Worm (Caenorhabditis elegans) whole organism, young adult: ENCODE data around the gene cha-1.

Experiments used
- B0035.1 ChIP-seq: sonication (generic microtip); optimal IDR thresholded peaks from 2 replicates; lab custom pipeline; 2016; ENCODE audit warnings: missing genetic modification characterization, mild to moderate bottlenecking, missing compliant biosample characterization, missing genotype, missing genetic modification reagents
- D2030.7 ChIP-seq: fragments of 200-800 bp; sonication (Bioruptor generic); IDR thresholded peaks from 2 replicates; pipeline ENCODE4 v1.3.6; 2022; ENCODE audit warnings: missing genetic modification reagents, missing genetic modification characterization, missing compliant biosample characterization
- F10E7.11 ChIP-seq: sonication (generic microtip); optimal IDR thresholded peaks from 2 replicates; lab custom pipeline; 2017; ENCODE audit warnings: mild to moderate bottlenecking, missing genetic modification characterization, moderate library complexity, missing compliant biosample characterization
- F49E8.2 ChIP-seq: sonication (generic microtip); optimal IDR thresholded peaks from 3 replicates; lab custom pipeline; 2017; ENCODE audit warnings: missing genetic modification characterization, mild to moderate bottlenecking, missing compliant biosample characterization, antibody characterized with exemption, moderate library complexity; ENCODE audit not compliant: insufficient read depth
- F52B5.7 ChIP-seq: sonication (generic microtip); optimal IDR thresholded peaks from 2 replicates; lab custom pipeline; 2016; ENCODE audit warnings: mild to moderate bottlenecking, missing genetic modification characterization, missing compliant biosample characterization
- F57C9.4 ChIP-seq: sonication (generic microtip); optimal IDR thresholded peaks from 2 replicates; lab custom pipeline; 2017; ENCODE audit warnings: mild to moderate bottlenecking, missing genetic modification characterization, missing compliant biosample characterization
- Y53G8AR.9 ChIP-seq: fragments of 200-800 bp; sonication (Bioruptor generic); conservative IDR thresholded peaks from 2 replicates; pipeline ENCODE4 v1.3.6; 2022; ENCODE audit warnings: missing genetic modification reagents, missing genetic modification characterization, missing compliant biosample characterization
- Y79H2A.3 ChIP-seq: fragments of 200-800 bp; sonication (Bioruptor generic); conservative IDR thresholded peaks from 2 replicates; pipeline ENCODE4 v1.3.6; 2022; ENCODE audit warnings: missing genetic modification reagents, missing genetic modification characterization, missing compliant biosample characterization
- Y95B8A.8 ChIP-seq: fragments of 200-800 bp; sonication (Bioruptor generic); IDR thresholded peaks from 2 replicates; pipeline ENCODE4 v1.3.6; 2022; ENCODE audit warnings: missing genetic modification reagents, missing genetic modification characterization, missing compliant biosample characterization
- ZK185.1 ChIP-seq: sonication (generic microtip); optimal IDR thresholded peaks from 2 replicates; lab custom pipeline; 2016; ENCODE audit warnings: mild to moderate bottlenecking, missing genetic modification characterization, missing compliant biosample characterization; ENCODE audit not compliant: poor library complexity, severe bottlenecking
- akir-1 ChIP-seq: fragments of 200-800 bp; sonication (Bioruptor generic); optimal IDR thresholded peaks from 2 replicates; lab custom pipeline; 2018; ENCODE audit warnings: mild to moderate bottlenecking, missing genetic modification characterization, moderate library complexity, missing compliant biosample characterization
- aptf-2 ChIP-seq: fragments of 200-800 bp; sonication (Bioruptor generic); conservative IDR thresholded peaks from 2 replicates; pipeline ENCODE4 v1.3.6; 2022; ENCODE audit warnings: missing genetic modification reagents, missing genetic modification characterization, missing compliant biosample characterization
- attf-5 ChIP-seq: fragments of 200-800 bp; sonication (Bioruptor generic); optimal IDR thresholded peaks from 2 replicates; lab custom pipeline; 2018; ENCODE audit warnings: mild to moderate bottlenecking, missing genetic modification characterization, missing compliant biosample characterization
- cebp-1 ChIP-seq, 2 experiments: fragments of 200-800 bp in 1 of 2; sonication (Bioruptor generic) in 1 of 2; sonication (generic microtip) in 1 of 2; IDR thresholded peaks in 1 of 2; optimal IDR thresholded peaks in 1 of 2; 2 replicates each; pipeline versions ENCODE4 v1.3.6 to Lab custom; 2017 to 2022; ENCODE audit warnings: missing compliant biosample characterization in 2 of 2, missing genetic modification characterization in 2 of 2, mild to moderate bottlenecking in 1 of 2, missing genetic modification reagents in 1 of 2, moderate library complexity in 1 of 2
- ceh-40 ChIP-seq: fragments of 200-800 bp; sonication (Bioruptor generic); IDR thresholded peaks from 2 replicates; pipeline ENCODE4 v1.3.6; 2022; ENCODE audit warnings: missing genetic modification characterization, missing compliant biosample characterization
- dox-1 ChIP-seq: fragments of 200-800 bp; sonication (Bioruptor generic); IDR thresholded peaks from 2 replicates; pipeline ENCODE4 v1.3.6; 2022; ENCODE audit warnings: missing genetic modification reagents, missing genetic modification characterization, missing compliant biosample characterization
- dpl-1 ChIP-seq: fragments of 150-350 bp; optimal IDR thresholded peaks from 2 replicates; lab custom pipeline; 2014; ENCODE audit warnings: missing biosample characterization, missing genetic modification reagents, missing genetic modification characterization
- efl-1 ChIP-seq: fragments of 150-350 bp; optimal IDR thresholded peaks from 2 replicates; lab custom pipeline; 2014; ENCODE audit warnings: missing biosample characterization, missing genetic modification reagents, missing genetic modification characterization
- egrh-3 ChIP-seq: fragments of 200-800 bp; sonication (Bioruptor generic); IDR thresholded peaks from 2 replicates; pipeline ENCODE4 v1.3.6; 2022; ENCODE audit warnings: missing genetic modification reagents, missing genetic modification characterization, missing compliant biosample characterization
- hmg-1.2 ChIP-seq: fragments of 200-800 bp; sonication (Bioruptor generic); IDR thresholded peaks from 2 replicates; pipeline ENCODE4 v1.3.6; 2022; ENCODE audit warnings: missing genetic modification reagents, missing genetic modification characterization, missing compliant biosample characterization
- let-607 ChIP-seq, 2 experiments: fragments of 200-800 bp in 1 of 2; sonication (Bioruptor generic) in 1 of 2; sonication (generic microtip) in 1 of 2; optimal IDR thresholded peaks; 2 replicates each; lab custom pipeline; 2016 to 2018; ENCODE audit warnings: mild to moderate bottlenecking in 2 of 2, missing compliant biosample characterization in 2 of 2, missing genetic modification characterization in 2 of 2, moderate library complexity in 2 of 2, missing genotype in 1 of 2
- lsl-1 ChIP-seq: fragments of 200-800 bp; sonication (Bioruptor generic); optimal IDR thresholded peaks from 2 replicates; lab custom pipeline; 2018; ENCODE audit warnings: mild to moderate bottlenecking, missing genetic modification characterization, moderate library complexity, missing compliant biosample characterization
- madf-10 ChIP-seq: sonication (generic microtip); optimal IDR thresholded peaks from 2 replicates; lab custom pipeline; 2016; ENCODE audit warnings: mild to moderate bottlenecking, missing genetic modification characterization, missing compliant biosample characterization
- madf-6 ChIP-seq: fragments of 200-800 bp; sonication (Bioruptor generic); IDR thresholded peaks from 2 replicates; pipeline ENCODE4 v1.3.6; 2022; ENCODE audit warnings: missing genetic modification reagents, missing genetic modification characterization, missing compliant biosample characterization
- mxl-1 ChIP-seq: sonication (generic microtip); optimal IDR thresholded peaks from 2 replicates; lab custom pipeline; 2016; ENCODE audit warnings: missing genetic modification characterization, missing compliant biosample characterization
- nfya-2 ChIP-seq: fragments of 200-800 bp; sonication (Bioruptor generic); IDR thresholded peaks from 2 replicates; pipeline ENCODE4 v1.3.6; 2022; ENCODE audit warnings: missing genetic modification reagents, missing genetic modification characterization, missing compliant biosample characterization
- nhr-80 ChIP-seq: sonication (generic microtip); optimal IDR thresholded peaks from 2 replicates; lab custom pipeline; 2016; ENCODE audit warnings: missing genetic modification characterization, missing compliant biosample characterization
- repo-1 ChIP-seq: sonication (generic microtip); optimal IDR thresholded peaks from 2 replicates; lab custom pipeline; 2017; ENCODE audit warnings: mild to moderate bottlenecking, missing genetic modification characterization, missing compliant biosample characterization
- tlf-1 ChIP-seq: fragments of 200-800 bp; sonication (Bioruptor generic); optimal IDR thresholded peaks from 2 replicates; lab custom pipeline; 2018; ENCODE audit warnings: mild to moderate bottlenecking, missing genetic modification characterization, missing compliant biosample characterization
- unc-62 ChIP-seq: fragments of 150-350 bp; optimal IDR thresholded peaks from 2 replicates; lab custom pipeline; 2014; ENCODE audit warnings: missing biosample characterization, missing genetic modification reagents, missing genetic modification characterization
- zfh-2 ChIP-seq: fragments of 200-800 bp; sonication (Bioruptor generic); conservative IDR thresholded peaks from 2 replicates; pipeline ENCODE4 v1.3.6; 2022; ENCODE audit warnings: missing genetic modification reagents, missing genetic modification characterization, missing compliant biosample characterization
- zim-3 ChIP-seq: sonication (generic microtip); optimal IDR thresholded peaks from 2 replicates; lab custom pipeline; 2017; ENCODE audit warnings: mild to moderate bottlenecking, missing genetic modification characterization, moderate library complexity, missing compliant biosample characterization
- ztf-18 ChIP-seq: sonication (generic microtip); optimal IDR thresholded peaks from 2 replicates; lab custom pipeline; 2016; ENCODE audit warnings: missing genotype, mild to moderate bottlenecking, missing genetic modification characterization, missing compliant biosample characterization

Gene cha-1

DNA sequence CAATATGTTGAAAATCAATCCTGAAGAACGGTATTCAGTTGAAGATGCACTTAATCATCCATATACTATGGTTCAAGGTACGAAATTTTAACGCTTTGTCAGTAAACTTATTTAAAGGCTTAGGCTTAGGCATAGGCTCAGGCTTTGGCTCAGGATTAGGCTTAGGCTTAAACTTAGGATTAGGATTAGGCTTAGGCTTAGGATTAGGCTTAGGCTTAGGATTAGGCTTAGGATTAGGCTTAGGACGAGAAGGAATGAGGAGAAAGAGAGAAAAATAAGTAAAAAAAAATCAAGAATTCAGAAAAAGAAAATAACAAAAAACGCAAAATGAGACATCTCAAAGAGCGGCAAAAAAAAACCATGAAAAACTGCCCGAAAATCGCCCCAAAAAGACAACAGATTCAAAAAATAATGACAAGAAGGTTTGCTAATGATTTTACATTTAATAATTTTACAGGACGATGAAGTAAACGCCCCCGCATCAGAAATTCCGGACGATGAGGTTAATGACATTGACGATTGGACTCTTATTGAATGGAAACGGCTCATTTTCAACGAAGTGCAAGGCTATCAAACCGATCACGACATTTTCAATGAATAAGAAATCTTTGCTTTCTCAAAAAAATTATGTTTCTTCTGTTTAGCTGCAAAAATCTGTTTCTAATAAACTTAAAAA lies 15.8 kb downstream of the cha-1 start:
- TF ChIP-seq F49E8.2 (no peak), let-607 (tag; optimal IDR thresholded peaks at IDR 0.05; lab: Kevin White, UChicago) (no peak), madf-6 (no peak), ztf-18 (tag; lab: Kevin White, UChicago) (no peak), D2030.7 (GFP tag; lab: Robert Waterston, UW) (no peak), F52B5.7 (tag; lab: Kevin White, UChicago) (no peak), akir-1 (GFP tag; lab: Kevin White, UChicago) (no peak), madf-10 (tag; lab: Kevin White, UChicago) (peak; percentile 1), tlf-1 (peak; percentile 44), Y53G8AR.9 (GFP tag; lab: Robert Waterston, UW) (peak; percentile 31; the same call in 1 of the 2 replicates), repo-1 (tag; lab: Kevin White, UChicago) (peak; percentile 68), cebp-1 (GFP tag; IDR thresholded peaks at IDR 0.05; lab: Robert Waterston, UW) (no peak), cebp-1 (tag; optimal IDR thresholded peaks at IDR 0.05; lab: Kevin White, UChicago) (peak; percentile 12)

DNA sequence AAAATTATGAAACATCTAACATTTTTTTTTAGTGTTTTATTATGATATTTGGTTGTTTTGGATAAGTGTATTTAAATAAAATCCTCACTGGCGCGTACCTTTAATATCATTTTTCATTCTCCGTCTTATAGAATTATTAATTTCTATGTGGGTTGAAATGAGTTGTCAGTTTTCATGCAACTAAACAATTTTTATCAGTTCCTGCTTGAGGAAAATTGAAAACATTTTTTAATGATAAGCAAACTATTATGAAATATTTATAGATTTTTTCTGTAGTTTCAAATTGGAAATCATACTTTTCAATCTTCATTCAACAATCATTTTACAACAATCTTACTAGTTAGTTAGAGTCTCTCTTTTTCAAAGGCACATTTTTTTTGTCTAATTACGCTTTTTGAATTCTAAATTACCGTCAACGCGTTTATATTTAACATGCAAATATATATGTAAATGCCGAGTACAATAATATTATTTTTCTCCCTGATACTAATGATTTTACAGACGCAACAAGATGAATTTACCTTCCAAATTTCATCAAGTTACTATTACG lies 18.1 kb downstream of the cha-1 start, which contains the start of the genes Y37E11B.10 and kgb-2:
Gene Y37E11B.10 (minus strand): TSS at position 182 of the 550 bp plus-strand sequence.
Gene kgb-2 (plus strand): TSS at position 500 of the 550 bp plus-strand sequence.
- TF ChIP-seq attf-5 (GFP tag; lab: Kevin White, UChicago) (no peak), cebp-1 (GFP tag; IDR thresholded peaks at IDR 0.05; lab: Robert Waterston, UW) (no peak), cebp-1 (tag; optimal IDR thresholded peaks at IDR 0.05; lab: Kevin White, UChicago) (peak; percentile 49), let-607 (tag; optimal IDR thresholded peaks at IDR 0.05; lab: Kevin White, UChicago) (peak in 1 of 2 experiments; percentile 11), madf-6 (no peak), aptf-2 (no peak), nhr-80 (tag; lab: Kevin White, UChicago) (peak; percentile 28)

DNA sequence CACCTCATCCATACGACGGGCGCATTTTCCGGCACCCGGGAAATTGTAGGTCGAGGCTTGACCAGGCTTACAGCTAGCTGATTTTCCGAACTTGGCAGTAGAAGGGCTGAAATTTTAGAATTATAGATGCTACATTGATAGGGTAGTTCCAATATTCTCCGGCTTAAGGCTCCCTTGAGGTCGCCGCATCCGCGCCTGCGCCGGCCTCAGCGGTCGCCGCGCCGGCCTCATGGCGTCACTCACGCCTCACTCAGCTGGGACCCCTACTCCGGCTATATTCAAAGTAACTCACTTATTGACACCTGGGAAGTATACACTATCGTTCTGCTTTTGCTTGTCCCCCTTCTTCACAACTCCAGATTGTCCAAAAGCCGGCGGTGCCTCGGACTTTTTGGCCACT lies 20.4 kb downstream of the cha-1 start:
- TF ChIP-seq zim-3 (tag; lab: Kevin White, UChicago) (no peak), D2030.7 (GFP tag; lab: Robert Waterston, UW) (no peak), dpl-1 (no peak), akir-1 (GFP tag; lab: Kevin White, UChicago) (no peak), nfya-2 (GFP tag; lab: Robert Waterston, UW) (no peak), let-607 (tag; optimal IDR thresholded peaks at IDR 0.05; lab: Kevin White, UChicago) (no peak), egrh-3 (GFP tag; lab: Robert Waterston, UW) (peak; percentile 55; the same call in 1 of the 2 replicates), dox-1 (GFP tag; lab: Robert Waterston, UW) (peak; percentile 12; the same call in 1 of the 2 replicates), lsl-1 (GFP tag; lab: Kevin White, UChicago) (no peak), Y95B8A.8 (GFP tag; lab: Robert Waterston, UW) (no peak), zfh-2 (GFP tag; lab: Robert Waterston, UW) (peak; percentile 78)

DNA sequence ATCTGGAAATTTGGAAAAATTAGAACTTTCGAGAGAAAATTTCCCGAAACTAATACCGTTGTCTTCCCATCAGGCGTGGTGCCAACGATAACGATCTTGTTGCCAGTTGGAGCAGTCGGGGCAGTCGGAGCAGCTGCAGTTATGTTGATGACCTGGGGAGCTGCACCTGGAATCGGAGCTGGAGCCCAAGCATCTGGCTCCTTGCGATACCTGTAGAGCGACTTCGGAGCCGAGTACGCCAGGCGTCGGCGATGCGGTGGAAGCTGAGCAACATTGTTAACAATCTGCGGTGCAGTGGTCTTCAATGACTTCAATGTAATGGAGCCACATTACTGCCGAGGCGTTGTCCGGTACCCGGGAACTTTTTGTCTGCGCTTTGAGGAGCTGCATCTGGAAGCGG lies 22.7 kb downstream of the cha-1 start:
- no peak for TF ChIP-seq F57C9.4 (tag; lab: Kevin White, UChicago)
- TF ChIP-seq F10E7.11 (tag; lab: Kevin White, UChicago), result no peak
- TF ChIP-seq Y79H2A.3, result no peak
- TF ChIP-seq hmg-1.2, result no peak
- TF ChIP-seq efl-1 (GFP tag; lab: Kevin White, UChicago), result no peak
- no peak for TF ChIP-seq B0035.1 (tag; lab: Kevin White, UChicago)
- no peak for TF ChIP-seq F52B5.7 (tag; lab: Kevin White, UChicago)
- peak; percentile 23; the same call in 1 of the 2 replicates for TF ChIP-seq egrh-3 (GFP tag; lab: Robert Waterston, UW)
- no peak for TF ChIP-seq unc-62 (GFP tag; lab: Kevin White, UChicago)
- no peak for TF ChIP-seq ceh-40 (GFP tag; lab: Robert Waterston, UW)
- peak; percentile 72 for TF ChIP-seq zfh-2 (GFP tag; lab: Robert Waterston, UW)
- no peak for TF ChIP-seq mxl-1 (tag; lab: Kevin White, UChicago)
- no peak for TF ChIP-seq ZK185.1 (tag; lab: Kevin White, UChicago)
- TF ChIP-seq, all 124 proteins: peak for 2
